Fruit fly (Drosophila melanogaster) whole organism, embryonic: Measurements from ENCODE around the gene wdb.

Experiments
- ATbp ChIP-seq: fragments of 200-800 bp; sonication (Bioruptor generic); optimal IDR thresholded peaks from 2 replicates; lab custom pipeline; 2017; ENCODE audit warnings: missing biosample characterization, mild to moderate bottlenecking, missing genetic modification characterization, missing genetic modification reagents
- Abd-B ChIP-seq: fragments of 200-800 bp; sonication (Bioruptor generic); optimal IDR thresholded peaks from 2 replicates; lab custom pipeline; 2018; ENCODE audit warnings: missing biosample characterization, mild to moderate bottlenecking, missing genetic modification characterization, moderate library complexity
- Adf1 ChIP-seq: fragments of 200-800 bp; sonication (Bioruptor generic); IDR thresholded peaks from 2 replicates; pipeline ENCODE4 v1.3.6; 2022; ENCODE audit warnings: missing biosample characterization, missing genetic modification characterization
- CG1024 ChIP-seq: fragments of 200-800 bp; sonication (Bioruptor generic); IDR thresholded peaks from 2 replicates; pipeline ENCODE4 v1.3.6; 2022; ENCODE audit warnings: missing biosample characterization, missing genetic modification characterization
- CG11504 ChIP-seq: fragments of 200-800 bp; sonication (Bioruptor generic); optimal IDR thresholded peaks from 3 replicates; lab custom pipeline; 2019; ENCODE audit warnings: missing biosample characterization, mild to moderate bottlenecking, missing genetic modification characterization, moderate library complexity
- CG12236 ChIP-seq: fragments of 200-800 bp; sonication (Bioruptor generic); optimal IDR thresholded peaks from 2 replicates; lab custom pipeline; 2016; ENCODE audit warnings: missing biosample characterization, missing genetic modification characterization
- CG13287 ChIP-seq: fragments of 200-800 bp; sonication (Bioruptor generic); IDR thresholded peaks from 2 replicates; pipeline ENCODE4 v1.3.6; 2022; ENCODE audit warnings: missing biosample characterization, missing genetic modification characterization; ENCODE audit not compliant: partially characterized antibody
- CG16779 ChIP-seq: fragments of 200-800 bp; sonication (Bioruptor generic); IDR thresholded peaks from 2 replicates; pipeline ENCODE4 v1.3.6; 2022; ENCODE audit warnings: missing biosample characterization, missing genetic modification characterization
- CG17829 ChIP-seq: fragments of 200-800 bp; optimal IDR thresholded peaks from 2 replicates; lab custom pipeline; 2019; ENCODE audit warnings: missing biosample characterization, mild to moderate bottlenecking, missing genetic modification characterization, moderate library complexity
- CG31388 ChIP-seq: fragments of 200-800 bp; sonication (Bioruptor generic); optimal IDR thresholded peaks from 2 replicates; lab custom pipeline; 2016; ENCODE audit warnings: missing biosample characterization, missing genetic modification characterization
- CG4282 ChIP-seq: fragments of 200-800 bp; sonication (Bioruptor generic); optimal IDR thresholded peaks from 2 replicates; lab custom pipeline; 2016; ENCODE audit warnings: missing biosample characterization, missing genetic modification characterization
- CG6175 ChIP-seq: fragments of 200-800 bp; sonication (Bioruptor generic); IDR thresholded peaks from 3 replicates; pipeline ENCODE4 v1.3.6; 2022; ENCODE audit warnings: missing biosample characterization, missing genetic modification characterization
- CG6654 ChIP-seq: fragments of 200-800 bp; sonication (Bioruptor generic); optimal IDR thresholded peaks from 2 replicates; lab custom pipeline; 2017; ENCODE audit warnings: missing biosample characterization, mild to moderate bottlenecking, missing genetic modification characterization
- CG7372 ChIP-seq: fragments of 200-800 bp; sonication (Bioruptor generic); IDR thresholded peaks from 2 replicates; pipeline ENCODE4 v1.3.6; 2022; ENCODE audit warnings: missing biosample characterization, missing genetic modification characterization
- CG7556 ChIP-seq: fragments of 200-800 bp; sonication (Bioruptor generic); optimal IDR thresholded peaks from 2 replicates; lab custom pipeline; 2017; ENCODE audit warnings: missing biosample characterization, mild to moderate bottlenecking, missing genetic modification characterization
- CG7928 ChIP-seq: fragments of 200-800 bp; sonication (Bioruptor generic); optimal IDR thresholded peaks from 2 replicates; lab custom pipeline; 2017; ENCODE audit warnings: missing biosample characterization, mild to moderate bottlenecking, missing genetic modification characterization
- CG9727 ChIP-seq: fragments of 200-800 bp; sonication (Bioruptor generic); optimal IDR thresholded peaks from 3 replicates; lab custom pipeline; 2017; ENCODE audit warnings: missing biosample characterization, mild to moderate bottlenecking, missing genetic modification characterization
- CG9797 ChIP-seq: fragments of 200-800 bp; sonication (Bioruptor generic); optimal IDR thresholded peaks from 3 replicates; lab custom pipeline; 2018; ENCODE audit warnings: missing biosample characterization, mild to moderate bottlenecking, missing genetic modification characterization
- D19A ChIP-seq: fragments of 200-800 bp; optimal IDR thresholded peaks from 3 replicates; lab custom pipeline; 2019; ENCODE audit warnings: missing biosample characterization, mild to moderate bottlenecking, missing genetic modification characterization, moderate library complexity
- Dad ChIP-seq: fragments of 200-800 bp; sonication (Bioruptor generic); optimal IDR thresholded peaks from 3 replicates; lab custom pipeline; 2016; ENCODE audit warnings: missing biosample characterization, missing genetic modification characterization
- Dbx ChIP-seq: fragments of 200-800 bp; sonication (Bioruptor generic); IDR thresholded peaks from 3 replicates; pipeline ENCODE4 v1.3.6; 2022; ENCODE audit warnings: missing biosample characterization, missing genetic modification characterization
- Dfd ChIP-seq, 2 experiments: fragments of >200 bp; optimal IDR thresholded peaks; 2 replicates each; lab custom pipeline; 2017; ENCODE audit warnings: missing biosample characterization in 2 of 2, missing genetic modification characterization in 2 of 2
- Dip2 ChIP-seq: fragments of 200-800 bp; sonication (Bioruptor generic); IDR thresholded peaks from 2 replicates; pipeline ENCODE4 v1.3.6; 2022; ENCODE audit warnings: missing biosample characterization, missing genetic modification characterization
- Eip74EF ChIP-seq, 2 experiments: fragments of 200-800 bp in 1 of 2; fragments of >200 bp in 1 of 2; sonication (Bioruptor generic) in 1 of 2; optimal IDR thresholded peaks; 2 replicates each; lab custom pipeline; 2017 to 2019; ENCODE audit warnings: missing biosample characterization in 2 of 2, missing genetic modification characterization in 2 of 2, mild to moderate bottlenecking in 1 of 2, moderate library complexity in 1 of 2
- Fer1 ChIP-seq: fragments of 200-800 bp; sonication (Bioruptor generic); optimal IDR thresholded peaks from 2 replicates; lab custom pipeline; 2017; ENCODE audit warnings: missing biosample characterization, mild to moderate bottlenecking, missing genetic modification characterization
- Fer3 ChIP-seq: fragments of 200-800 bp; sonication (Bioruptor generic); optimal IDR thresholded peaks from 2 replicates; lab custom pipeline; 2018; ENCODE audit warnings: missing biosample characterization, mild to moderate bottlenecking, missing genetic modification characterization, moderate library complexity
- HLH54F ChIP-seq: fragments of 200-800 bp; sonication (Bioruptor generic); optimal IDR thresholded peaks from 3 replicates; lab custom pipeline; 2016; ENCODE audit warnings: missing biosample characterization, missing genetic modification characterization
- Hmr ChIP-seq: fragments of 200-800 bp; sonication (Bioruptor generic); optimal IDR thresholded peaks from 3 replicates; lab custom pipeline; 2017; ENCODE audit warnings: mild to moderate bottlenecking, missing biosample characterization, missing genetic modification reagents, missing genetic modification characterization
- Mes4 ChIP-seq: fragments of 200-800 bp; sonication (Bioruptor generic); optimal IDR thresholded peaks from 2 replicates; lab custom pipeline; 2016; ENCODE audit warnings: missing biosample characterization, missing genetic modification characterization
- Mrtf ChIP-seq: fragments of 200-800 bp; sonication (Bioruptor generic); IDR thresholded peaks from 3 replicates; pipeline ENCODE4 v1.3.6; 2022; ENCODE audit warnings: missing biosample characterization, missing genetic modification characterization
- Oaz ChIP-seq: fragments of 200-800 bp; sonication (Bioruptor generic); IDR thresholded peaks from 2 replicates; pipeline ENCODE4 v1.3.6; 2022; ENCODE audit warnings: missing biosample characterization, missing genetic modification characterization
- Pdp1 ChIP-seq, 2 experiments: fragments of 200-800 bp; sonication (Bioruptor generic); optimal IDR thresholded peaks; 3 replicates each; lab custom pipeline; 2016; ENCODE audit warnings: missing biosample characterization in 2 of 2, missing genetic modification characterization in 2 of 2, mild to moderate bottlenecking in 1 of 2, moderate library complexity in 1 of 2
- Six4 ChIP-seq: fragments of 200-800 bp; sonication (Bioruptor generic); optimal IDR thresholded peaks from 2 replicates; lab custom pipeline; 2016; ENCODE audit warnings: missing biosample characterization, missing genetic modification characterization
- Sox102F ChIP-seq: fragments of 200-800 bp; sonication (Bioruptor generic); optimal IDR thresholded peaks from 2 replicates; lab custom pipeline; 2018; ENCODE audit warnings: missing biosample characterization, mild to moderate bottlenecking, missing genetic modification characterization, moderate library complexity
- ash1 ChIP-seq: fragments of 200-800 bp; sonication (Bioruptor generic); optimal IDR thresholded peaks from 2 replicates; lab custom pipeline; 2018; ENCODE audit warnings: missing biosample characterization, mild to moderate bottlenecking, missing genetic modification characterization
- az2 ChIP-seq: fragments of 200-800 bp; sonication (Bioruptor generic); optimal IDR thresholded peaks from 3 replicates; lab custom pipeline; 2016; ENCODE audit warnings: missing biosample characterization, missing genetic modification characterization
- cato ChIP-seq: fragments of 200-800 bp; sonication (Bioruptor generic); optimal IDR thresholded peaks from 2 replicates; lab custom pipeline; 2016; ENCODE audit warnings: missing biosample characterization, missing genetic modification characterization, borderline replicate concordance
- crc ChIP-seq: fragments of 200-800 bp; sonication (Bioruptor generic); optimal IDR thresholded peaks from 2 replicates; lab custom pipeline; 2016; ENCODE audit warnings: missing biosample characterization, missing genetic modification characterization
- crol ChIP-seq: fragments of 200-800 bp; sonication (Bioruptor generic); IDR thresholded peaks from 2 replicates; pipeline ENCODE4 v1.3.6; 2022; ENCODE audit warnings: missing biosample characterization, missing genetic modification characterization
- dan ChIP-seq: fragments of 200-800 bp; sonication (Bioruptor generic); IDR thresholded peaks from 2 replicates; pipeline ENCODE4 v1.3.6; 2022; ENCODE audit warnings: missing biosample characterization, missing genetic modification characterization
- fd102C ChIP-seq: fragments of 200-800 bp; sonication (Bioruptor generic); optimal IDR thresholded peaks from 2 replicates; lab custom pipeline; 2018; ENCODE audit warnings: missing biosample characterization, mild to moderate bottlenecking, missing genetic modification characterization, moderate library complexity
- insv ChIP-seq, 2 experiments: fragments of 200-800 bp; sonication (Bioruptor generic); optimal IDR thresholded peaks; 3 replicates each; lab custom pipeline; 2016 to 2018; ENCODE audit warnings: missing biosample characterization in 2 of 2, missing genetic modification characterization in 2 of 2
- lmd ChIP-seq: fragments of 200-800 bp; sonication (Bioruptor generic); IDR thresholded peaks from 2 replicates; pipeline ENCODE4 v1.3.6; 2022; ENCODE audit warnings: missing biosample characterization, missing genetic modification characterization
- luna ChIP-seq: fragments of 200-800 bp; sonication (Bioruptor generic); optimal IDR thresholded peaks from 2 replicates; lab custom pipeline; 2016; ENCODE audit warnings: missing biosample characterization, missing genetic modification characterization
- onecut ChIP-seq: fragments of 200-800 bp; sonication (Bioruptor generic); IDR thresholded peaks from 2 replicates; pipeline ENCODE4 v1.3.6; 2022; ENCODE audit warnings: missing biosample characterization, missing genetic modification characterization
- run ChIP-seq: fragments of 200-800 bp; sonication (Bioruptor generic); optimal IDR thresholded peaks from 3 replicates; lab custom pipeline; 2018; ENCODE audit warnings: missing biosample characterization, mild to moderate bottlenecking, missing genetic modification characterization
- so ChIP-seq: fragments of 200-800 bp; sonication (Bioruptor generic); IDR thresholded peaks from 3 replicates; pipeline ENCODE4 v1.3.6; 2022; ENCODE audit warnings: missing biosample characterization, missing genetic modification characterization
- sug ChIP-seq: fragments of 200-800 bp; optimal IDR thresholded peaks from 2 replicates; lab custom pipeline; 2019; ENCODE audit warnings: missing biosample characterization, mild to moderate bottlenecking, missing genetic modification characterization, moderate library complexity
- tll ChIP-seq, 2 experiments: fragments of 200-800 bp in 1 of 2; fragments of >200 bp in 1 of 2; sonication (Bioruptor generic) in 1 of 2; optimal IDR thresholded peaks; 2 replicates each; lab custom pipeline; 2017 to 2019; ENCODE audit warnings: missing biosample characterization in 2 of 2, missing genetic modification characterization in 2 of 2, mild to moderate bottlenecking in 1 of 2, moderate library complexity in 1 of 2
- vvl ChIP-seq: fragments of 200-800 bp; sonication (Bioruptor generic); IDR thresholded peaks from 2 replicates; pipeline ENCODE4 v1.3.6; 2022; ENCODE audit warnings: missing biosample characterization, missing genetic modification characterization
- yki ChIP-seq: fragments of >200 bp; optimal IDR thresholded peaks from 3 replicates; lab custom pipeline; 2018
- z ChIP-seq: fragments of 200-800 bp; sonication (Bioruptor generic); IDR thresholded peaks from 3 replicates; pipeline ENCODE4 v1.3.6; 2022; ENCODE audit warnings: missing biosample characterization, missing genetic modification characterization
- zfh1 ChIP-seq: fragments of 200-800 bp; sonication (Bioruptor generic); IDR thresholded peaks from 3 replicates; pipeline ENCODE4 v1.3.6; 2022; ENCODE audit warnings: missing biosample characterization, missing genetic modification characterization

The wdb gene

dm6 chr3R:27556972-27557371 is 25.1 kb downstream of the wdb start (continued):
- TF ChIP-seq crc: no peak
- no peak for TF ChIP-seq CG31388
- TF ChIP-seq Fer3 (tag; lab: Kevin White, UChicago): peak; percentile 59
- peak; percentile 39 for TF ChIP-seq Fer1
- no peak for TF ChIP-seq crol (GFP tag; lab: Robert Waterston, UW)
- 0 out of 2 replicates have a peak, but pooled peaks have one; percentile 10 for TF ChIP-seq Adf1
- TF ChIP-seq CG11504 (tag; lab: Kevin White, UChicago): peak; percentile 52
- no peak for TF ChIP-seq Eip74EF (GFP tag; optimal IDR thresholded peaks at IDR 0.05; lab: Kevin White, UChicago)
- TF ChIP-seq CG6175 (GFP tag; lab: Robert Waterston, UW): no peak
- no peak for TF ChIP-seq CG17829
- peak; percentile 61; the same call in 1 of the 3 replicates for TF ChIP-seq zfh1
- no peak for TF ChIP-seq cato (GFP tag; lab: Kevin White, UChicago)
- no peak for TF ChIP-seq CG4282 (GFP tag; lab: Kevin White, UChicago)
- no peak for TF ChIP-seq insv (GFP tag; optimal IDR thresholded peaks at IDR 0.05; lab: Kevin White, UChicago)
- TF ChIP-seq Mes4: no peak
- TF ChIP-seq sug (tag; lab: Kevin White, UChicago): peak; percentile 1
- TF ChIP-seq ash1 (GFP tag; lab: Kevin White, UChicago): no peak
- TF ChIP-seq Hmr: peak; percentile 20
- no peak for TF ChIP-seq ATbp (GFP tag; lab: Kevin White, UChicago)
- no peak; the same call in 1 of the 2 replicates for TF ChIP-seq CG7372 (GFP tag; lab: Robert Waterston, UW)
- TF ChIP-seq tll (GFP tag; optimal IDR thresholded peaks at IDR 0.05; lab: Kevin White, UChicago): no peak
- no peak for TF ChIP-seq az2 (GFP tag; lab: Kevin White, UChicago)
- peak; percentile 8 for TF ChIP-seq CG9727 (GFP tag; lab: Kevin White, UChicago)
- no peak for TF ChIP-seq CG12236 (GFP tag; lab: Kevin White, UChicago)
- TF ChIP-seq luna: no peak
- TF ChIP-seq Mrtf (GFP tag; lab: Robert Waterston, UW): no peak
- TF ChIP-seq CG7928 (GFP tag; lab: Kevin White, UChicago): peak; percentile 14
- 0 out of 2 replicates have a peak, but pooled peaks have one; percentile 26 for TF ChIP-seq Oaz (GFP tag; lab: Robert Waterston, UW)
- TF ChIP-seq CG9797 (GFP tag; lab: Kevin White, UChicago): no peak
- no peak for TF ChIP-seq HLH54F
- TF ChIP-seq Abd-B (GFP tag; lab: Kevin White, UChicago): no peak
- no peak for TF ChIP-seq CG7556 (GFP tag; lab: Kevin White, UChicago)
- TF ChIP-seq Dip2: no peak
- peak; percentile 43; the same call in 1 of the 3 replicates for TF ChIP-seq so
- no peak for TF ChIP-seq CG13287 (GFP tag; lab: Robert Waterston, UW)
- no peak for TF ChIP-seq dan
- TF ChIP-seq CG16779 (GFP tag; lab: Robert Waterston, UW): 0 out of 2 replicates have a peak, but pooled peaks have one; percentile 40

- TF ChIP-seq dan (no peak), Six4 (GFP tag; lab: Kevin White, UChicago) (no peak), Dad (no peak), Pdp1 (GFP tag; optimal IDR thresholded peaks at IDR 0.05; lab: Kevin White, UChicago) (no peak), onecut (GFP tag; lab: Robert Waterston, UW) (no peak), run (tag; lab: Kevin White, UChicago) (no peak), CG1024 (GFP tag; lab: Robert Waterston, UW) (no peak), z (peak; percentile 90), vvl (no peak), Dfd (GFP tag; optimal IDR thresholded peaks at IDR 0.05; lab: Kevin White, UChicago) (no peak), yki (lab: Kevin White, UChicago) (no peak), CG6654 (no peak), CG7928 (GFP tag; lab: Kevin White, UChicago) (no peak), lmd (GFP tag; lab: Robert Waterston, UW) (no peak), fd102C (GFP tag; lab: Kevin White, UChicago) (no peak), Oaz (GFP tag; lab: Robert Waterston, UW) (no peak), Sox102F (GFP tag; lab: Kevin White, UChicago) (no peak), sug (tag; lab: Kevin White, UChicago) (no peak), D19A (tag; lab: Kevin White, UChicago) (peak; percentile 62), CG9797 (GFP tag; lab: Kevin White, UChicago) (no peak), Dbx (GFP tag; lab: Robert Waterston, UW) (no peak)
Measured at dm6 chr3R:27556466-27556865, 25.6 kb downstream of the wdb start.
